Worm (Caenorhabditis elegans) whole organism, L4 larva: Measurements from ENCODE around the gene H10E21.4.
A peak's percentile ranks its signal among the peaks of the same experiment; 100 is the strongest.

Source experiments
- F37D6.2 ChIP-seq: sonication (generic microtip); optimal IDR thresholded peaks from 2 replicates; lab custom pipeline; 2016; ENCODE audit warnings: mild to moderate bottlenecking, missing genetic modification characterization, missing compliant biosample characterization
- Y105C5A.15 ChIP-seq: fragments of 200-800 bp; sonication (Bioruptor generic); IDR thresholded peaks from 2 replicates; pipeline ENCODE4 v1.3.6; 2022; ENCODE audit warnings: missing genetic modification characterization, missing compliant biosample characterization
- Y5F2A.4 ChIP-seq: fragments of 200-800 bp; sonication (Bioruptor generic); optimal IDR thresholded peaks from 2 replicates; lab custom pipeline; 2018; ENCODE audit warnings: mild to moderate bottlenecking, missing genetic modification characterization, missing compliant biosample characterization
- Y75B8A.6 ChIP-seq: fragments of 200-800 bp; sonication (Bioruptor generic); IDR thresholded peaks from 2 replicates; pipeline ENCODE4 v1.3.6; 2022; ENCODE audit warnings: missing genetic modification reagents, missing genetic modification characterization, missing compliant biosample characterization
- arid-1 ChIP-seq: fragments of 200-800 bp; sonication (Bioruptor generic); conservative IDR thresholded peaks from 2 replicates; pipeline ENCODE4 v1.3.6; 2022; ENCODE audit warnings: missing genetic modification reagents, missing genetic modification characterization, missing compliant biosample characterization
- ceh-28 ChIP-seq: fragments of 150-350 bp; optimal IDR thresholded peaks from 2 replicates; lab custom pipeline; 2014; ENCODE audit warnings: missing biosample characterization, missing genetic modification reagents, missing genetic modification characterization
- ceh-82 ChIP-seq: sonication (generic microtip); optimal IDR thresholded peaks from 2 replicates; lab custom pipeline; 2017; ENCODE audit warnings: missing biosample characterization, missing genetic modification characterization
- ces-1 ChIP-seq: fragments of 150-350 bp; sonication (generic microtip); optimal IDR thresholded peaks from 4 replicates; lab custom pipeline; 2014; ENCODE audit warnings: missing biosample characterization, missing genetic modification reagents, missing genetic modification characterization
- cey-2 ChIP-seq: sonication (generic microtip); optimal IDR thresholded peaks from 3 replicates; lab custom pipeline; 2017; ENCODE audit warnings: missing genetic modification characterization, mild to moderate bottlenecking, missing compliant biosample characterization, antibody characterized with exemption, borderline replicate concordance; ENCODE audit not compliant: insufficient read depth
- daf-16 ChIP-seq, 3 experiments: sonication (generic microtip); optimal IDR thresholded peaks; 2 replicates each; lab custom pipeline; 2016 to 2017; ENCODE audit warnings: missing genetic modification characterization in 3 of 3, missing genetic modification reagents in 3 of 3, mild to moderate bottlenecking in 2 of 3, missing compliant biosample characterization in 2 of 3, missing biosample characterization in 1 of 3, moderate library complexity in 1 of 3
- daf-19 ChIP-seq: fragments of 200-800 bp; sonication (Bioruptor generic); conservative IDR thresholded peaks from 2 replicates; pipeline ENCODE4 v1.3.6; 2022; ENCODE audit warnings: missing genetic modification characterization, missing compliant biosample characterization
- dmd-6 ChIP-seq: fragments of 200-800 bp; sonication (Bioruptor generic); IDR thresholded peaks from 2 replicates; pipeline ENCODE4 v1.3.6; 2022; ENCODE audit warnings: missing genetic modification reagents, missing genetic modification characterization, missing compliant biosample characterization
- dmd-8 ChIP-seq: fragments of 200-800 bp; sonication (Bioruptor generic); IDR thresholded peaks from 2 replicates; pipeline ENCODE4 v1.3.6; 2022; ENCODE audit warnings: missing genetic modification characterization, missing compliant biosample characterization
- dpl-1 ChIP-seq: fragments of 150-350 bp; optimal IDR thresholded peaks from 2 replicates; lab custom pipeline; 2014; ENCODE audit warnings: missing biosample characterization, missing genetic modification reagents, missing genetic modification characterization
- duxl-1 ChIP-seq: sonication (generic microtip); optimal IDR thresholded peaks from 2 replicates; lab custom pipeline; 2016; ENCODE audit warnings: mild to moderate bottlenecking, missing genetic modification characterization, moderate library complexity, missing compliant biosample characterization; ENCODE audit not compliant: poor library complexity
- dve-1 ChIP-seq: sonication (generic microtip); optimal IDR thresholded peaks from 2 replicates; lab custom pipeline; 2017; ENCODE audit warnings: antibody characterized with exemption, mild to moderate bottlenecking, missing genetic modification characterization, missing compliant biosample characterization; ENCODE audit not compliant: insufficient read depth
- egl-43 ChIP-seq: fragments of 200-800 bp; sonication (Bioruptor generic); IDR thresholded peaks from 2 replicates; pipeline ENCODE4 v1.3.6; 2022; ENCODE audit warnings: missing genetic modification reagents, missing genetic modification characterization, missing compliant biosample characterization
- hlh-11 ChIP-seq: fragments of 200-800 bp; sonication (Bioruptor generic); optimal IDR thresholded peaks from 2 replicates; lab custom pipeline; 2018; ENCODE audit warnings: mild to moderate bottlenecking, missing genetic modification characterization, missing compliant biosample characterization
- hlh-30 ChIP-seq: sonication (generic microtip); optimal IDR thresholded peaks from 2 replicates; lab custom pipeline; 2017; ENCODE audit warnings: antibody characterized with exemption, mild to moderate bottlenecking, missing genetic modification characterization, missing compliant biosample characterization; ENCODE audit not compliant: insufficient read depth
- hmg-1.1 ChIP-seq: fragments of 200-800 bp; sonication (Bioruptor generic); IDR thresholded peaks from 2 replicates; pipeline ENCODE4 v1.3.6; 2022; ENCODE audit warnings: missing genetic modification reagents, missing genetic modification characterization, missing compliant biosample characterization
- lin-1 ChIP-seq: fragments of 200-800 bp; sonication (Bioruptor generic); IDR thresholded peaks from 2 replicates; pipeline ENCODE4 v1.3.6; 2022; ENCODE audit warnings: missing genetic modification reagents, missing genetic modification characterization, missing compliant biosample characterization
- lin-39 ChIP-seq: fragments of 150-350 bp; optimal IDR thresholded peaks from 2 replicates; lab custom pipeline; 2014; ENCODE audit warnings: missing biosample characterization, missing genetic modification reagents, missing genetic modification characterization
- lsy-2 ChIP-seq, 2 experiments: fragments of 150-350 bp in 1 of 2; sonication (generic microtip) in 1 of 2; optimal IDR thresholded peaks; 2 replicates each; lab custom pipeline; 2014 to 2017; ENCODE audit warnings: missing biosample characterization in 2 of 2, missing genetic modification characterization in 2 of 2
- madf-5 ChIP-seq, 2 experiments: fragments of 200-800 bp; sonication (Bioruptor generic); IDR thresholded peaks; 2 replicates each; pipeline ENCODE4 v1.3.6; 2022; ENCODE audit warnings: missing compliant biosample characterization in 2 of 2, missing genetic modification characterization in 2 of 2
- madf-9 ChIP-seq: fragments of 200-800 bp; sonication (Bioruptor generic); conservative IDR thresholded peaks from 2 replicates; pipeline ENCODE4 v1.3.6; 2022; ENCODE audit warnings: missing genetic modification reagents, missing genetic modification characterization, missing compliant biosample characterization
- mdl-1 ChIP-seq, 2 experiments: fragments of 150-350 bp in 1 of 2; sonication (generic microtip) in 1 of 2; optimal IDR thresholded peaks; 2 replicates each; lab custom pipeline; 2014 to 2017; ENCODE audit warnings: missing biosample characterization in 2 of 2, missing genetic modification characterization in 2 of 2
- mep-1 ChIP-seq: fragments of 150-350 bp; sonication (generic microtip); optimal IDR thresholded peaks from 3 replicates; lab custom pipeline; 2014; ENCODE audit warnings: missing biosample characterization, missing genetic modification characterization
- mes-2 ChIP-seq: sonication (generic microtip); optimal IDR thresholded peaks from 2 replicates; lab custom pipeline; 2016; ENCODE audit warnings: missing genotype, mild to moderate bottlenecking, missing genetic modification characterization, missing compliant biosample characterization; ENCODE audit not compliant: poor library complexity, severe bottlenecking
- mxl-2 ChIP-seq: fragments of 200-800 bp; sonication (Bioruptor generic); conservative IDR thresholded peaks from 2 replicates; pipeline ENCODE4 v1.3.6; 2022; ENCODE audit warnings: missing genetic modification reagents, missing genetic modification characterization, missing compliant biosample characterization
- mxl-3 ChIP-seq: fragments of 200-800 bp; sonication (Bioruptor generic); optimal IDR thresholded peaks from 2 replicates; lab custom pipeline; 2018; ENCODE audit warnings: mild to moderate bottlenecking, missing genetic modification characterization, missing compliant biosample characterization
- nhr-102 ChIP-seq: sonication (generic microtip); optimal IDR thresholded peaks from 2 replicates; lab custom pipeline; 2016; ENCODE audit warnings: mild to moderate bottlenecking, missing genetic modification characterization, moderate library complexity, missing compliant biosample characterization
- nhr-11 ChIP-seq: fragments of 150-350 bp; optimal IDR thresholded peaks from 2 replicates; lab custom pipeline; 2014; ENCODE audit warnings: missing biosample characterization, missing genetic modification characterization
- nhr-111 ChIP-seq: fragments of 200-800 bp; sonication (Bioruptor generic); optimal IDR thresholded peaks from 2 replicates; lab custom pipeline; 2018; ENCODE audit warnings: mild to moderate bottlenecking, missing genetic modification characterization, missing compliant biosample characterization
- nhr-28 ChIP-seq: fragments of 150-350 bp; optimal IDR thresholded peaks from 2 replicates; lab custom pipeline; 2014; ENCODE audit warnings: missing biosample characterization, missing genetic modification characterization
- nhr-48 ChIP-seq: sonication (generic microtip); optimal IDR thresholded peaks from 2 replicates; lab custom pipeline; 2016; ENCODE audit warnings: mild to moderate bottlenecking, missing genetic modification characterization, missing compliant biosample characterization
- nhr-77 ChIP-seq: fragments of 150-350 bp; optimal IDR thresholded peaks from 2 replicates; lab custom pipeline; 2014; ENCODE audit warnings: missing biosample characterization, missing genetic modification characterization
- pha-4 ChIP-seq, 2 experiments: fragments of 150-350 bp in 1 of 2; fragments of 200-800 bp in 1 of 2; sonication (Bioruptor generic) in 1 of 2; IDR thresholded peaks in 1 of 2; optimal IDR thresholded peaks in 1 of 2; 2 replicates each; pipeline versions ENCODE4 v1.3.6 to Lab custom; 2014 to 2022; ENCODE audit warnings: missing genetic modification characterization in 2 of 2, missing genetic modification reagents in 2 of 2, missing biosample characterization in 1 of 2, missing compliant biosample characterization in 1 of 2
- php-3 ChIP-seq: fragments of 200-800 bp; sonication (Bioruptor generic); IDR thresholded peaks from 2 replicates; pipeline ENCODE4 v1.3.6; 2022; ENCODE audit warnings: missing genetic modification reagents, missing genetic modification characterization, missing compliant biosample characterization
- pqm-1 ChIP-seq: sonication (generic microtip); optimal IDR thresholded peaks from 2 replicates; lab custom pipeline; 2017; ENCODE audit warnings: missing biosample characterization, missing genetic modification characterization
- saeg-2 ChIP-seq: fragments of 200-800 bp; sonication (Bioruptor generic); IDR thresholded peaks from 2 replicates; pipeline ENCODE4 v1.3.6; 2022; ENCODE audit warnings: missing genetic modification reagents, missing genetic modification characterization, missing compliant biosample characterization
- unc-62 ChIP-seq, 3 experiments: fragments of 150-350 bp in 1 of 3; sonication (generic microtip); optimal IDR thresholded peaks in 2 of 3; peaks in 1 of 3; 1 replicate in 1 of 3; 2 replicates in 2 of 3; lab custom pipeline; 2014 to 2017; ENCODE audit warnings: missing biosample characterization in 3 of 3, missing genetic modification characterization in 3 of 3, missing genetic modification reagents in 3 of 3, missing genotype in 1 of 3
- zfp-3 ChIP-seq: fragments of 200-800 bp; sonication (Bioruptor generic); conservative IDR thresholded peaks from 2 replicates; pipeline ENCODE4 v1.3.6; 2022; ENCODE audit warnings: missing genetic modification reagents, missing genetic modification characterization, missing compliant biosample characterization
- zip-2 ChIP-seq: fragments of 150-350 bp; optimal IDR thresholded peaks from 2 replicates; lab custom pipeline; 2014; ENCODE audit warnings: missing biosample characterization, missing genetic modification characterization

H10E21.4 gene

ce11 chrIII:16797-17196, 2.7 kb downstream of the H10E21.4 start:
- TF ChIP-seq ceh-28 (tag; lab: Kevin White, UChicago) = peak; percentile 92
- TF ChIP-seq mes-2 (tag; lab: Kevin White, UChicago) = no peak

- peak; percentile 58; the same call in 1 of the 2 replicates for TF ChIP-seq php-3 (GFP tag; lab: Robert Waterston, UW)
- TF ChIP-seq mep-1 (tag; lab: Kevin White, UChicago) = peak; percentile 14
- TF ChIP-seq dmd-6 (GFP tag; lab: Robert Waterston, UW) = peak; percentile 57
- TF ChIP-seq dve-1 (tag; lab: Kevin White, UChicago) = peak; percentile 75
- no peak for TF ChIP-seq zfp-3 (GFP tag; lab: Robert Waterston, UW)
- TF ChIP-seq ces-1 = no peak
- TF ChIP-seq zip-2 = peak; percentile 0
- TF ChIP-seq nhr-28 (tag; lab: Kevin White, UChicago) = peak; percentile 95
- no peak for TF ChIP-seq saeg-2 (GFP tag; lab: Robert Waterston, UW)
- no peak for TF ChIP-seq egl-43
- TF ChIP-seq nhr-48 (tag; lab: Kevin White, UChicago) = no peak
- TF ChIP-seq arid-1 (GFP tag; lab: Robert Waterston, UW) = no peak
- peak in 1 of 2 experiments; percentile 45 for TF ChIP-seq mdl-1 (tag; optimal IDR thresholded peaks at IDR 0.05; lab: Kevin White, UChicago)
- no peak for TF ChIP-seq cey-2 (tag; lab: Kevin White, UChicago)
- no peak for TF ChIP-seq lin-39
- TF ChIP-seq hmg-1.1 = no peak
- peak; percentile 78 for TF ChIP-seq pqm-1 (tag; lab: Kevin White, UChicago)
- TF ChIP-seq unc-62 (GFP tag; optimal IDR thresholded peaks at IDR 0.05 in 1 of 2; lab: Kevin White, UChicago) = peak in 1 of 2 experiments; percentile 47
- no peak for TF ChIP-seq unc-62 (tag; optimal IDR thresholded peaks at IDR 0.05; lab: Kevin White, UChicago)
- peak; percentile 47 for TF ChIP-seq mes-2 (tag; lab: Kevin White, UChicago)
- TF ChIP-seq daf-16 (GFP tag; optimal IDR thresholded peaks at IDR 0.05; lab: Kevin White, UChicago) = no peak
- TF ChIP-seq daf-16 (tag; optimal IDR thresholded peaks at IDR 0.05; lab: Kevin White, UChicago) = peak; percentile 79
- TF ChIP-seq nhr-77 = peak; percentile 48
- no peak for TF ChIP-seq Y105C5A.15 (GFP tag; lab: Robert Waterston, UW)
- peak; percentile 75 for TF ChIP-seq hlh-30
- TF ChIP-seq nhr-111 (GFP tag; lab: Kevin White, UChicago) = no peak
- TF ChIP-seq mxl-3 (GFP tag; lab: Kevin White, UChicago) = peak; percentile 35
- peak; percentile 60 for TF ChIP-seq hlh-11 (tag; lab: Kevin White, UChicago)
- peak in 1 of 2 experiments; percentile 15 for TF ChIP-seq lsy-2 (tag; optimal IDR thresholded peaks at IDR 0.05; lab: Kevin White, UChicago)
Observed at ce11 chrIII:15224-15822, 4.2 kb downstream of the H10E21.4 start, which contains the start of gene H10E21.1. TSS of gene H10E21.1 (plus strand) at chrIII:15772.

- no peak for TF ChIP-seq lin-1
- no peak for TF ChIP-seq egl-43
- no peak for TF ChIP-seq php-3 (GFP tag; lab: Robert Waterston, UW)
- TF ChIP-seq pha-4 (GFP tag; IDR thresholded peaks at IDR 0.05; lab: Robert Waterston, UW) = no peak
- TF ChIP-seq pha-4 (tag; optimal IDR thresholded peaks at IDR 0.05; lab: Kevin White, UChicago) = no peak
- no peak for TF ChIP-seq madf-5 (GFP tag; IDR thresholded peaks at IDR 0.05; lab: Robert Waterston, UW)
- TF ChIP-seq Y5F2A.4 = no peak
- no peak for TF ChIP-seq F37D6.2 (tag; lab: Kevin White, UChicago)
- no peak for TF ChIP-seq zip-2
- TF ChIP-seq nhr-11 (tag; lab: Kevin White, UChicago) = no peak
- no peak for TF ChIP-seq dpl-1 (GFP tag; lab: Kevin White, UChicago)
- no peak for TF ChIP-seq nhr-48 (tag; lab: Kevin White, UChicago)
- no peak for TF ChIP-seq daf-19
- TF ChIP-seq Y75B8A.6 (GFP tag; lab: Robert Waterston, UW) = no peak
- no peak for TF ChIP-seq mdl-1 (tag; optimal IDR thresholded peaks at IDR 0.05; lab: Kevin White, UChicago)
- TF ChIP-seq madf-9 (GFP tag; lab: Robert Waterston, UW) = no peak
- no peak for TF ChIP-seq duxl-1
- TF ChIP-seq mxl-2 (GFP tag; lab: Robert Waterston, UW) = no peak
- TF ChIP-seq nhr-28 (tag; lab: Kevin White, UChicago) = peak; percentile 93
- TF ChIP-seq dmd-8 = no peak
- TF ChIP-seq unc-62 (GFP tag; optimal IDR thresholded peaks at IDR 0.05 in 1 of 2; lab: Kevin White, UChicago) = no peak
- TF ChIP-seq unc-62 (tag; optimal IDR thresholded peaks at IDR 0.05; lab: Kevin White, UChicago) = no peak
- no peak for TF ChIP-seq nhr-102 (tag; lab: Kevin White, UChicago)
- no peak for TF ChIP-seq ceh-82 (tag; lab: Kevin White, UChicago)
Observed at ce11 chrIII:14671-15070, 4.8 kb downstream of the H10E21.4 start, which contains the start of gene nhr-80. TSS of gene nhr-80 (minus strand) at chrIII:14869.
